Fruit fly (Drosophila melanogaster) whole organism, adult: ENCODE results near the gene CG17321.

ENCODE experiments used
- CG11617 ChIP-seq: fragments of 200-800 bp; sonication (Bioruptor generic); optimal IDR thresholded peaks from 2 replicates; lab custom pipeline; 2017; ENCODE audit warnings: mild to moderate bottlenecking, missing biosample characterization, missing genetic modification reagents, missing genetic modification characterization
- CG12768 ChIP-seq: fragments of 200-800 bp; sonication (Bioruptor generic); optimal IDR thresholded peaks from 2 replicates; lab custom pipeline; 2017; ENCODE audit warnings: missing biosample characterization, missing genetic modification characterization, mild to moderate bottlenecking, moderate library complexity, missing genetic modification reagents
- CG14711 ChIP-seq: fragments of 200-800 bp; sonication (Bioruptor generic); optimal IDR thresholded peaks from 2 replicates; lab custom pipeline; 2018; ENCODE audit warnings: missing biosample characterization, mild to moderate bottlenecking, missing genetic modification characterization, moderate library complexity
- CG1620 ChIP-seq: fragments of 200-800 bp; sonication (Bioruptor generic); optimal IDR thresholded peaks from 2 replicates; lab custom pipeline; 2016; ENCODE audit warnings: missing biosample characterization, missing genetic modification characterization
- CG33017 ChIP-seq: fragments of 200-800 bp; sonication (Bioruptor generic); optimal IDR thresholded peaks from 2 replicates; lab custom pipeline; 2018; ENCODE audit warnings: missing biosample characterization, mild to moderate bottlenecking, missing genetic modification characterization, moderate library complexity
- CG5204 ChIP-seq: fragments of 200-800 bp; sonication (Bioruptor generic); optimal IDR thresholded peaks from 2 replicates; lab custom pipeline; 2016; ENCODE audit warnings: missing biosample characterization, missing genetic modification characterization
- CG7045 ChIP-seq: fragments of 200-800 bp; sonication (Bioruptor generic); optimal IDR thresholded peaks from 2 replicates; lab custom pipeline; 2017; ENCODE audit warnings: missing biosample characterization, mild to moderate bottlenecking, missing genetic modification characterization
- CG7101 ChIP-seq: fragments of 200-800 bp; sonication (Bioruptor generic); optimal IDR thresholded peaks from 2 replicates; lab custom pipeline; 2018; ENCODE audit warnings: missing biosample characterization, mild to moderate bottlenecking, missing genetic modification characterization, moderate library complexity
- Clk ChIP-seq: fragments of 200-800 bp; sonication (Bioruptor generic); optimal IDR thresholded peaks from 2 replicates; lab custom pipeline; 2017; ENCODE audit warnings: missing biosample characterization, missing genetic modification characterization
- Crg-1 ChIP-seq: fragments of 200-800 bp; sonication (Bioruptor generic); optimal IDR thresholded peaks from 2 replicates; lab custom pipeline; 2016; ENCODE audit warnings: missing biosample characterization, missing genetic modification characterization
- Hr96 ChIP-seq: fragments of 200-800 bp; sonication (Bioruptor generic); optimal IDR thresholded peaks from 2 replicates; lab custom pipeline; 2016; ENCODE audit warnings: missing biosample characterization, missing genetic modification characterization
- Mnt ChIP-seq: fragments of 200-800 bp; sonication (Bioruptor generic); optimal IDR thresholded peaks from 2 replicates; lab custom pipeline; 2016; ENCODE audit warnings: missing biosample characterization, mild to moderate bottlenecking, missing genetic modification characterization
- bab1 ChIP-seq: fragments of 200-800 bp; sonication (Bioruptor generic); optimal IDR thresholded peaks from 3 replicates; lab custom pipeline; 2019; ENCODE audit warnings: missing biosample characterization, mild to moderate bottlenecking, missing genetic modification characterization, moderate library complexity
- cic ChIP-seq: fragments of 200-800 bp; sonication (Bioruptor generic); optimal IDR thresholded peaks from 2 replicates; lab custom pipeline; 2017; ENCODE audit warnings: missing biosample characterization, mild to moderate bottlenecking, missing genetic modification characterization, moderate library complexity
- cnc ChIP-seq, 2 experiments: fragments of >200 bp; optimal IDR thresholded peaks; 2 replicates each; lab custom pipeline; 2017
- kay ChIP-seq: fragments of 200-800 bp; sonication (Bioruptor generic); peaks from one replicate; lab custom pipeline; 2016; ENCODE audit warnings: missing biosample characterization, missing genetic modification characterization, borderline replicate concordance
- ovo ChIP-seq: fragments of 200-800 bp; sonication (Bioruptor generic); optimal IDR thresholded peaks from 2 replicates; lab custom pipeline; 2016; ENCODE audit warnings: missing biosample characterization, missing genetic modification characterization
- pad ChIP-seq: fragments of 200-800 bp; sonication (Bioruptor generic); optimal IDR thresholded peaks from 3 replicates; lab custom pipeline; 2017; ENCODE audit warnings: missing biosample characterization, missing genetic modification characterization, mild to moderate bottlenecking, moderate library complexity, missing genetic modification reagents
- tj ChIP-seq: fragments of 200-800 bp; sonication (Bioruptor generic); optimal IDR thresholded peaks from 3 replicates; lab custom pipeline; 2017; ENCODE audit warnings: missing biosample characterization, mild to moderate bottlenecking, missing genetic modification characterization, moderate library complexity
- toe ChIP-seq: fragments of 200-800 bp; sonication (Bioruptor generic); optimal IDR thresholded peaks from 2 replicates; lab custom pipeline; 2016; ENCODE audit warnings: missing biosample characterization, missing genetic modification characterization

Gene CG17321

dm6 chr2L:18808754-18809329, 36.1 kb upstream of the CG17321 start:
- no peak for TF ChIP-seq bab1
- no peak for TF ChIP-seq cic (GFP tag; lab: Kevin White, UChicago)
- TF ChIP-seq CG5204 (GFP tag; lab: Kevin White, UChicago), result no peak
- no peak for TF ChIP-seq CG11617 (GFP tag; lab: Kevin White, UChicago)
- no peak for TF ChIP-seq CG14711 (tag; lab: Kevin White, UChicago)
- TF ChIP-seq Crg-1 (GFP tag; lab: Kevin White, UChicago), result no peak
- no peak for TF ChIP-seq CG7045 (GFP tag; lab: Kevin White, UChicago)
- no peak for TF ChIP-seq tj (GFP tag; lab: Kevin White, UChicago)
- no peak for TF ChIP-seq toe (GFP tag; lab: Kevin White, UChicago)
- no peak for TF ChIP-seq pad (GFP tag; lab: Kevin White, UChicago)
- TF ChIP-seq kay (GFP tag; lab: Kevin White, UChicago), result no peak

- TF ChIP-seq CG7101 (no peak), CG12768 (GFP tag; lab: Kevin White, UChicago) (no peak), pad (GFP tag; lab: Kevin White, UChicago) (no peak), bab1 (no peak), Clk (no peak), ovo (GFP tag; lab: Kevin White, UChicago) (no peak), toe (GFP tag; lab: Kevin White, UChicago) (no peak), Hr96 (GFP tag; lab: Kevin White, UChicago) (no peak), cic (GFP tag; lab: Kevin White, UChicago) (no peak)
Observed at dm6 chr2L:18809486-18809885, 35.5 kb upstream of the CG17321 start.

dm6 chr2L:18810960-18811642, 33.9 kb upstream of the CG17321 start, which contains the start of the genes CG10570 and CG42502:
CG10570 (minus strand) TSS chr2L:18811252.
CG42502 (minus strand) TSS chr2L:18811252.
- TF ChIP-seq pad (GFP tag; lab: Kevin White, UChicago), result no peak
- TF ChIP-seq CG33017 (tag; lab: Kevin White, UChicago), result no peak
- TF ChIP-seq Clk, result no peak
- no peak for TF ChIP-seq ovo (GFP tag; lab: Kevin White, UChicago)
- TF ChIP-seq CG14711 (tag; lab: Kevin White, UChicago), result no peak
- no peak for TF ChIP-seq kay (GFP tag; lab: Kevin White, UChicago)
- no peak for TF ChIP-seq cnc (optimal IDR thresholded peaks at IDR 0.05; lab: Kevin White, UChicago)
- TF ChIP-seq CG5204 (GFP tag; lab: Kevin White, UChicago), result no peak
- no peak for TF ChIP-seq Hr96 (GFP tag; lab: Kevin White, UChicago)
- TF ChIP-seq bab1, result no peak
- no peak for TF ChIP-seq CG7045 (GFP tag; lab: Kevin White, UChicago)

- TF ChIP-seq Hr96 (GFP tag; lab: Kevin White, UChicago), result no peak
- no peak for TF ChIP-seq Mnt (GFP tag; lab: Kevin White, UChicago)
- TF ChIP-seq kay (GFP tag; lab: Kevin White, UChicago), result no peak
- TF ChIP-seq CG14711 (tag; lab: Kevin White, UChicago), result no peak
- no peak for TF ChIP-seq CG7101
- TF ChIP-seq CG11617 (GFP tag; lab: Kevin White, UChicago), result no peak
- no peak for TF ChIP-seq CG7045 (GFP tag; lab: Kevin White, UChicago)
- no peak for TF ChIP-seq cnc (optimal IDR thresholded peaks at IDR 0.05; lab: Kevin White, UChicago)
- TF ChIP-seq tj (GFP tag; lab: Kevin White, UChicago), result no peak
- TF ChIP-seq Clk, result no peak
- no peak for TF ChIP-seq CG12768 (GFP tag; lab: Kevin White, UChicago)
Observed at dm6 chr2L:18812348-18812747, 32.6 kb upstream of the CG17321 start, which contains the start of the genes CG17325 and CG42305. CG17325 (plus strand) TSS chr2L:18812648. CG42305 (plus strand) TSS chr2L:18812648.

- TF ChIP-seq CG33017 (tag; lab: Kevin White, UChicago), result no peak
- no peak for TF ChIP-seq cnc (optimal IDR thresholded peaks at IDR 0.05; lab: Kevin White, UChicago)
- no peak for TF ChIP-seq cic (GFP tag; lab: Kevin White, UChicago)
- no peak for TF ChIP-seq CG7045 (GFP tag; lab: Kevin White, UChicago)
- TF ChIP-seq CG11617 (GFP tag; lab: Kevin White, UChicago), result no peak
- TF ChIP-seq Clk, result no peak
- TF ChIP-seq Mnt (GFP tag; lab: Kevin White, UChicago), result no peak
- no peak for TF ChIP-seq CG12768 (GFP tag; lab: Kevin White, UChicago)
- TF ChIP-seq Hr96 (GFP tag; lab: Kevin White, UChicago), result no peak
- TF ChIP-seq toe (GFP tag; lab: Kevin White, UChicago), result no peak
- TF ChIP-seq pad (GFP tag; lab: Kevin White, UChicago), result no peak
- no peak for TF ChIP-seq kay (GFP tag; lab: Kevin White, UChicago)
- no peak for TF ChIP-seq CG14711 (tag; lab: Kevin White, UChicago)
- no peak for TF ChIP-seq tj (GFP tag; lab: Kevin White, UChicago)
- TF ChIP-seq bab1, result no peak
- no peak for TF ChIP-seq CG5204 (GFP tag; lab: Kevin White, UChicago)
- no peak for TF ChIP-seq CG7101
- no peak for TF ChIP-seq ovo (GFP tag; lab: Kevin White, UChicago)
- TF ChIP-seq CG1620, result no peak
- no peak for TF ChIP-seq Crg-1 (GFP tag; lab: Kevin White, UChicago)
Observed at dm6 chr2L:18812755-18813154, 32.2 kb upstream of the CG17321 start.

dm6 chr2L:18815194-18815593, 29.8 kb upstream of the CG17321 start:
- no peak for TF ChIP-seq tj (GFP tag; lab: Kevin White, UChicago)
